Fruit fly (Drosophila melanogaster): ENCODE measurements around the gene myo.

Gene myo

dm6 chr4:646414-647016 lies 49.3 kb downstream of the myo start, which contains the start of gene Ekar:
Gene Ekar, minus strand, starts transcription at chr4:646556.
- TF ChIP-seq Sox15 (GFP tag; optimal IDR thresholded peaks at IDR 0.05) (no peak), Smox (GFP tag; optimal IDR thresholded peaks at IDR 0.05) (no peak), Gug (GFP tag; IDR thresholded peaks at IDR 0.05) (no peak), Met (GFP tag; optimal IDR thresholded peaks at IDR 0.05) (no peak), CG3919 (GFP tag; optimal IDR thresholded peaks at IDR 0.05) (no peak), CG31627 (GFP tag; optimal IDR thresholded peaks at IDR 0.05) (no peak), CG15336 (GFP tag; IDR thresholded peaks at IDR 0.05) (no peak), topi (GFP tag; optimal IDR thresholded peaks at IDR 0.05) (no peak), CG10631 (GFP tag; optimal IDR thresholded peaks at IDR 0.05) (no peak)

Data from whole organism, prepupa.